Fruit fly (Drosophila melanogaster) whole organism, embryonic: ENCODE data around the gene CG10804.
A peak's percentile ranks its signal among the peaks of the same experiment; 100 is the strongest.

Experiments
- ATbp ChIP-seq: fragments of 200-800 bp; sonication (Bioruptor generic); optimal IDR thresholded peaks from 2 replicates; lab custom pipeline; 2017; ENCODE audit warnings: missing biosample characterization, mild to moderate bottlenecking, missing genetic modification characterization, missing genetic modification reagents
- CG10543 ChIP-seq: fragments of 200-800 bp; sonication (Bioruptor generic); optimal IDR thresholded peaks from 3 replicates; lab custom pipeline; 2017; ENCODE audit warnings: missing biosample characterization, mild to moderate bottlenecking, missing genetic modification characterization, moderate library complexity
- CG10654 ChIP-seq: fragments of 200-800 bp; sonication (Bioruptor generic); optimal IDR thresholded peaks from 2 replicates; lab custom pipeline; 2016; ENCODE audit warnings: missing biosample characterization, missing genetic modification characterization
- CG11093 ChIP-seq: fragments of 200-800 bp; sonication (Bioruptor generic); IDR thresholded peaks from 3 replicates; pipeline ENCODE4 v1.3.6; 2022; ENCODE audit warnings: missing biosample characterization, missing genetic modification characterization
- CG13894 ChIP-seq: fragments of 200-800 bp; sonication (Bioruptor generic); optimal IDR thresholded peaks from 3 replicates; lab custom pipeline; 2018; ENCODE audit warnings: missing biosample characterization, mild to moderate bottlenecking, missing genetic modification characterization, moderate library complexity
- CG14014 ChIP-seq: fragments of 200-800 bp; sonication (Bioruptor generic); IDR thresholded peaks from 2 replicates; pipeline ENCODE4 v1.3.6; 2022; ENCODE audit warnings: missing biosample characterization, missing genetic modification characterization
- CG14710 ChIP-seq: fragments of 200-800 bp; sonication (Bioruptor generic); optimal IDR thresholded peaks from 3 replicates; lab custom pipeline; 2019; ENCODE audit warnings: missing biosample characterization, mild to moderate bottlenecking, missing genetic modification characterization, moderate library complexity
- CG14965 ChIP-seq: fragments of 200-800 bp; sonication (Bioruptor generic); optimal IDR thresholded peaks from 2 replicates; lab custom pipeline; 2016; ENCODE audit warnings: missing biosample characterization, missing genetic modification characterization, borderline replicate concordance
- CG1529 ChIP-seq: fragments of 200-800 bp; sonication (Bioruptor generic); optimal IDR thresholded peaks from 3 replicates; lab custom pipeline; 2018; ENCODE audit warnings: missing biosample characterization, missing genetic modification characterization
- CG1603 ChIP-seq: fragments of 200-800 bp; sonication (Bioruptor generic); optimal IDR thresholded peaks from 2 replicates; lab custom pipeline; 2019; ENCODE audit warnings: missing biosample characterization, mild to moderate bottlenecking, missing genetic modification characterization, moderate library complexity
- CG16779 ChIP-seq: fragments of 200-800 bp; sonication (Bioruptor generic); IDR thresholded peaks from 2 replicates; pipeline ENCODE4 v1.3.6; 2022; ENCODE audit warnings: missing biosample characterization, missing genetic modification characterization
- CG16863 ChIP-seq: fragments of 200-800 bp; sonication (Bioruptor generic); optimal IDR thresholded peaks from 3 replicates; lab custom pipeline; 2016; ENCODE audit warnings: missing biosample characterization, missing genetic modification characterization
- CG17385 ChIP-seq: fragments of 200-800 bp; sonication (Bioruptor generic); optimal IDR thresholded peaks from 3 replicates; lab custom pipeline; 2018; ENCODE audit warnings: missing biosample characterization, mild to moderate bottlenecking, missing genetic modification characterization
- CG17568 ChIP-seq: fragments of 200-800 bp; sonication (Bioruptor generic); optimal IDR thresholded peaks from 2 replicates; lab custom pipeline; 2018; ENCODE audit warnings: missing biosample characterization, mild to moderate bottlenecking, missing genetic modification characterization, moderate library complexity
- CG18262 ChIP-seq: fragments of 200-800 bp; optimal IDR thresholded peaks from 3 replicates; lab custom pipeline; 2019; ENCODE audit warnings: missing biosample characterization, mild to moderate bottlenecking, missing genetic modification characterization, moderate library complexity
- CG18764 ChIP-seq: fragments of 200-800 bp; sonication (Bioruptor generic); optimal IDR thresholded peaks from 3 replicates; lab custom pipeline; 2016; ENCODE audit warnings: missing biosample characterization, missing genetic modification characterization
- CG2199 ChIP-seq: fragments of 200-800 bp; sonication (Bioruptor generic); IDR thresholded peaks from 3 replicates; pipeline ENCODE4 v1.3.6; 2022; ENCODE audit warnings: missing biosample characterization, missing genetic modification characterization
- CG32532 ChIP-seq: fragments of 200-800 bp; sonication (Bioruptor generic); IDR thresholded peaks from 2 replicates; pipeline ENCODE4 v1.3.6; 2022; ENCODE audit warnings: missing biosample characterization, missing genetic modification characterization
- CG6854 ChIP-seq: fragments of 200-800 bp; sonication (Bioruptor generic); optimal IDR thresholded peaks from 3 replicates; lab custom pipeline; 2017; ENCODE audit warnings: missing biosample characterization, mild to moderate bottlenecking, missing genetic modification characterization
- CG8765 ChIP-seq: fragments of 200-800 bp; sonication (Bioruptor generic); IDR thresholded peaks from 2 replicates; pipeline ENCODE4 v1.3.6; 2022; ENCODE audit warnings: missing biosample characterization, missing genetic modification characterization
- Camta ChIP-seq: fragments of 200-800 bp; sonication (Bioruptor generic); optimal IDR thresholded peaks from 2 replicates; lab custom pipeline; 2016; ENCODE audit warnings: missing biosample characterization, missing genetic modification characterization
- Dek ChIP-seq: fragments of 200-800 bp; sonication (Bioruptor generic); optimal IDR thresholded peaks from 3 replicates; lab custom pipeline; 2019; ENCODE audit warnings: missing biosample characterization, mild to moderate bottlenecking, missing genetic modification characterization, moderate library complexity
- Dp ChIP-seq: fragments of 200-800 bp; sonication (Bioruptor generic); optimal IDR thresholded peaks from 2 replicates; lab custom pipeline; 2018; ENCODE audit warnings: missing biosample characterization, mild to moderate bottlenecking, missing genetic modification characterization, moderate library complexity
- ERR ChIP-seq: fragments of 200-800 bp; sonication (Bioruptor generic); optimal IDR thresholded peaks from 2 replicates; lab custom pipeline; 2016; ENCODE audit warnings: missing biosample characterization, missing genetic modification characterization
- Elba2 ChIP-seq: fragments of 200-800 bp; sonication (Bioruptor generic); optimal IDR thresholded peaks from 3 replicates; lab custom pipeline; 2016; ENCODE audit warnings: missing biosample characterization, missing genetic modification characterization
- HLHmδ ChIP-seq: fragments of 200-800 bp; sonication (Bioruptor generic); optimal IDR thresholded peaks from 2 replicates; lab custom pipeline; 2018; ENCODE audit warnings: missing biosample characterization, mild to moderate bottlenecking, missing genetic modification characterization, moderate library complexity
- Hr78 ChIP-seq, 2 experiments: fragments of 200-800 bp in 1 of 2; fragments of >200 bp in 1 of 2; sonication (Bioruptor generic) in 1 of 2; optimal IDR thresholded peaks; 2 replicates each; lab custom pipeline; 2017 to 2019; ENCODE audit warnings: missing biosample characterization in 2 of 2, missing genetic modification characterization in 2 of 2, mild to moderate bottlenecking in 1 of 2, moderate library complexity in 1 of 2
- Hsf ChIP-seq: fragments of 200-800 bp; sonication (Bioruptor generic); optimal IDR thresholded peaks from 3 replicates; lab custom pipeline; 2016; ENCODE audit warnings: missing biosample characterization, missing genetic modification characterization
- MTF-1 ChIP-seq: fragments of 200-800 bp; sonication (Bioruptor generic); optimal IDR thresholded peaks from 2 replicates; lab custom pipeline; 2018; ENCODE audit warnings: missing biosample characterization, mild to moderate bottlenecking, missing genetic modification characterization, borderline replicate concordance
- Med ChIP-seq: fragments of 200-800 bp; sonication (Bioruptor generic); peaks from one replicate; lab custom pipeline; 2016; ENCODE audit warnings: missing biosample characterization, missing genetic modification characterization, mild to moderate bottlenecking, inconsistent platforms, moderate library complexity
- NC2α ChIP-seq: fragments of 200-800 bp; sonication (Bioruptor generic); optimal IDR thresholded peaks from 2 replicates; lab custom pipeline; 2016; ENCODE audit warnings: missing biosample characterization, missing genetic modification characterization
- Nf-YC ChIP-seq: fragments of 200-800 bp; optimal IDR thresholded peaks from 3 replicates; lab custom pipeline; 2019; ENCODE audit warnings: missing biosample characterization, mild to moderate bottlenecking, missing genetic modification characterization, moderate library complexity
- Sin3A ChIP-seq: fragments of >200 bp; optimal IDR thresholded peaks from 2 replicates; lab custom pipeline; 2018
- aop ChIP-seq: fragments of 200-800 bp; sonication (Bioruptor generic); IDR thresholded peaks from 2 replicates; pipeline ENCODE4 v1.3.6; 2022; ENCODE audit warnings: missing biosample characterization, missing genetic modification characterization
- dan ChIP-seq: fragments of 200-800 bp; sonication (Bioruptor generic); IDR thresholded peaks from 2 replicates; pipeline ENCODE4 v1.3.6; 2022; ENCODE audit warnings: missing biosample characterization, missing genetic modification characterization
- danr ChIP-seq: fragments of 200-800 bp; sonication (Bioruptor generic); IDR thresholded peaks from 2 replicates; pipeline ENCODE4 v1.3.6; 2022; ENCODE audit warnings: missing biosample characterization, missing genetic modification characterization
- dmrt11E ChIP-seq: fragments of 200-800 bp; sonication (Bioruptor generic); optimal IDR thresholded peaks from 3 replicates; lab custom pipeline; 2018; ENCODE audit warnings: missing biosample characterization, mild to moderate bottlenecking, missing genetic modification characterization, moderate library complexity
- emc ChIP-seq: fragments of 200-800 bp; sonication (Bioruptor generic); optimal IDR thresholded peaks from 2 replicates; lab custom pipeline; 2016; ENCODE audit warnings: missing biosample characterization, missing genetic modification characterization
- fd3F ChIP-seq: fragments of 200-800 bp; sonication (Bioruptor generic); optimal IDR thresholded peaks from 2 replicates; lab custom pipeline; 2018; ENCODE audit warnings: missing biosample characterization, mild to moderate bottlenecking, missing genetic modification characterization, moderate library complexity
- grn ChIP-seq: fragments of 200-800 bp; sonication (Bioruptor generic); optimal IDR thresholded peaks from 3 replicates; lab custom pipeline; 2017; ENCODE audit warnings: missing biosample characterization, missing genetic modification characterization
- h ChIP-seq: fragments of >200 bp; optimal IDR thresholded peaks from 2 replicates; lab custom pipeline; 2017
- jigr1 ChIP-seq: fragments of 200-800 bp; sonication (Bioruptor generic); IDR thresholded peaks from 3 replicates; pipeline ENCODE4 v1.3.6; 2022; ENCODE audit warnings: missing biosample characterization, missing genetic modification characterization
- pfk ChIP-seq: fragments of 200-800 bp; sonication (Bioruptor generic); optimal IDR thresholded peaks from 2 replicates; lab custom pipeline; 2018; ENCODE audit warnings: missing biosample characterization, mild to moderate bottlenecking, missing genetic modification characterization, moderate library complexity
- pho ChIP-seq: fragments of 200-800 bp; sonication (Bioruptor generic); optimal IDR thresholded peaks from 2 replicates; lab custom pipeline; 2016; ENCODE audit warnings: missing biosample characterization, missing genetic modification characterization
- phol ChIP-seq: fragments of 200-800 bp; sonication (Bioruptor generic); optimal IDR thresholded peaks from 3 replicates; lab custom pipeline; 2018; ENCODE audit warnings: missing biosample characterization, mild to moderate bottlenecking, missing genetic modification characterization, moderate library complexity
- prd ChIP-seq, 3 experiments: fragments of >200 bp in 2 of 3; fragments of 200-800 bp in 1 of 3; sonication (Bioruptor generic) in 1 of 3; optimal IDR thresholded peaks in 2 of 3; IDR thresholded peaks in 1 of 3; 2 replicates in 2 of 3; 3 replicates in 1 of 3; pipeline versions ENCODE4 v1.3.6 to Lab custom; 2017 to 2022; ENCODE audit warnings: missing biosample characterization in 1 of 3, missing genetic modification characterization in 1 of 3
- row ChIP-seq: fragments of 200-800 bp; sonication (Bioruptor generic); IDR thresholded peaks from 3 replicates; pipeline ENCODE4 v1.3.6; 2022; ENCODE audit warnings: missing biosample characterization, missing genetic modification characterization
- sens-2 ChIP-seq: fragments of 200-800 bp; sonication (Bioruptor generic); IDR thresholded peaks from 2 replicates; pipeline ENCODE4 v1.3.6; 2022; ENCODE audit warnings: missing biosample characterization, missing genetic modification characterization
- sisA ChIP-seq: fragments of 200-800 bp; sonication (Bioruptor generic); IDR thresholded peaks from 2 replicates; pipeline ENCODE4 v1.3.6; 2022; ENCODE audit warnings: missing biosample characterization, missing genetic modification characterization
- sqz ChIP-seq: fragments of 200-800 bp; sonication (Bioruptor generic); optimal IDR thresholded peaks from 3 replicates; lab custom pipeline; 2018; ENCODE audit warnings: missing biosample characterization, mild to moderate bottlenecking, missing genetic modification characterization
- stc ChIP-seq: fragments of 200-800 bp; sonication (Bioruptor generic); IDR thresholded peaks from 2 replicates; pipeline ENCODE4 v1.3.6; 2022; ENCODE audit warnings: missing biosample characterization, missing genetic modification characterization

Gene CG10804

DNA sequence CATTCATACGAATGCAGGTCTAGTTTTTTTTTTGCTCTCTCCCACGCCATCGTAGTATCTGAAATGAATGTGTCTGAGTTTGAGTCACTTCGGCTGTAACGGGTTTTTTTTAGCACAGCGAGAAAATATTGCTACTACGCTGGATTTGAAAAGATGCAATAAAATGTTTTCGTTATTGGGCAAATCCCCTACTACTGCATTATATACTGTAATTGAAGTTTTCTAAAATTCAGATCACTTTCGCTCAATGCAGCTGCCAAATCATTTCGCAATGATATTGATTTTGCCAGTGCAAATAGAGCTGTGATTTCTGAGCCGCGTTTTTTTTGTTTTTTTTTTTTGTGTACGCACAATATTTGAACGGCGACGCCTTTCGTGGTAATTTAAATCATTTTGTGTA is 49.2 kb downstream of the CG10804 start (continued):
- TF ChIP-seq CG1603: peak; percentile 36
- TF ChIP-seq CG10654: no peak
- TF ChIP-seq Camta (GFP tag; lab: Kevin White, UChicago): peak; percentile 14
- TF ChIP-seq CG10543 (GFP tag; lab: Kevin White, UChicago): no peak
- no peak for TF ChIP-seq pfk (GFP tag; lab: Kevin White, UChicago)
- TF ChIP-seq fd3F (GFP tag; lab: Kevin White, UChicago): no peak
- TF ChIP-seq ATbp (GFP tag; lab: Kevin White, UChicago): peak; percentile 48
- TF ChIP-seq CG32532 (GFP tag; lab: Robert Waterston, UW): 0 out of 2 replicates have a peak, but pooled peaks have one; percentile 19
- no peak for TF ChIP-seq grn (GFP tag; lab: Kevin White, UChicago)
- 0 out of 2 replicates have a peak, but pooled peaks have one; percentile 17 for TF ChIP-seq danr (GFP tag; lab: Robert Waterston, UW)
- no peak for TF ChIP-seq jigr1 (GFP tag; lab: Robert Waterston, UW)
- peak; percentile 13 for TF ChIP-seq ERR (GFP tag; lab: Kevin White, UChicago)
- TF ChIP-seq NC2α: no peak
- peak; percentile 89 for TF ChIP-seq Med (GFP tag; lab: Kevin White, UChicago)
- no peak for TF ChIP-seq pho (GFP tag; lab: Kevin White, UChicago)
- TF ChIP-seq aop (GFP tag; lab: Robert Waterston, UW): no peak
- TF ChIP-seq CG6854 (GFP tag; lab: Kevin White, UChicago): no peak
- peak; percentile 51 for TF ChIP-seq Hsf (GFP tag; lab: Kevin White, UChicago)
- TF ChIP-seq CG17568 (GFP tag; lab: Kevin White, UChicago): no peak
- no peak for TF ChIP-seq CG1529 (GFP tag; lab: Kevin White, UChicago)
- no peak for TF ChIP-seq CG2199 (GFP tag; lab: Robert Waterston, UW)
- TF ChIP-seq Sin3A: no peak
- TF ChIP-seq HLHmδ: no peak
- TF ChIP-seq sisA (GFP tag; lab: Robert Waterston, UW): peak; percentile 73
- TF ChIP-seq CG14710 (tag; lab: Kevin White, UChicago): no peak
- no peak for TF ChIP-seq dan (GFP tag; lab: Robert Waterston, UW)
- TF ChIP-seq sens-2 (GFP tag; lab: Robert Waterston, UW): 0 out of 2 replicates have a peak, but pooled peaks have one; percentile 4
- TF ChIP-seq phol: peak; percentile 33
- peak; percentile 8 for TF ChIP-seq CG18262 (tag; lab: Kevin White, UChicago)
- no peak for TF ChIP-seq CG13894 (tag; lab: Kevin White, UChicago)
- TF ChIP-seq CG14014 (GFP tag; lab: Robert Waterston, UW): peak; percentile 53; the same call in 1 of the 2 replicates
- no peak for TF ChIP-seq CG8765
- TF ChIP-seq Nf-YC (tag; lab: Kevin White, UChicago): no peak
- no peak for TF ChIP-seq emc (GFP tag; lab: Kevin White, UChicago)
- 0 out of 3 replicates have a peak, but pooled peaks have one; percentile 46 for TF ChIP-seq CG11093
- TF ChIP-seq MTF-1 (GFP tag; lab: Kevin White, UChicago): no peak
- TF ChIP-seq CG18764: peak; percentile 33
- TF ChIP-seq CG16779 (GFP tag; lab: Robert Waterston, UW): no peak
- no peak for TF ChIP-seq Dek (tag; lab: Kevin White, UChicago)
- TF ChIP-seq CG14965 (GFP tag; lab: Kevin White, UChicago): no peak
- TF ChIP-seq h (lab: Kevin White, UChicago): no peak
- TF ChIP-seq dmrt11E (tag; lab: Kevin White, UChicago): no peak
- peak; percentile 1 for TF ChIP-seq sqz (GFP tag; lab: Kevin White, UChicago)
- peak; percentile 5 for TF ChIP-seq CG16863 (GFP tag; lab: Kevin White, UChicago)
- no peak for TF ChIP-seq Dp
- TF ChIP-seq CG17385 (GFP tag; lab: Kevin White, UChicago): peak; percentile 13
- peak; percentile 59 for TF ChIP-seq row (GFP tag; lab: Robert Waterston, UW)
- TF ChIP-seq stc (GFP tag; lab: Robert Waterston, UW): peak; percentile 58
- TF ChIP-seq prd (optimal IDR thresholded peaks at IDR 0.05; lab: Kevin White, UChicago): no peak
- TF ChIP-seq prd (GFP tag; IDR thresholded peaks at IDR 0.05; lab: Robert Waterston, UW): peak; percentile 63; the same call in 2 of the 3 replicates
- TF ChIP-seq Hr78 (GFP tag; optimal IDR thresholded peaks at IDR 0.05; lab: Kevin White, UChicago): no peak
- TF ChIP-seq Elba2 (GFP tag; lab: Kevin White, UChicago): no peak
